Worm (Caenorhabditis elegans): ENCODE results near the gene F10C1.9.
A peak's percentile ranks its signal among the peaks of the same experiment; 100 is the strongest.

Gene F10C1.9

DNA sequence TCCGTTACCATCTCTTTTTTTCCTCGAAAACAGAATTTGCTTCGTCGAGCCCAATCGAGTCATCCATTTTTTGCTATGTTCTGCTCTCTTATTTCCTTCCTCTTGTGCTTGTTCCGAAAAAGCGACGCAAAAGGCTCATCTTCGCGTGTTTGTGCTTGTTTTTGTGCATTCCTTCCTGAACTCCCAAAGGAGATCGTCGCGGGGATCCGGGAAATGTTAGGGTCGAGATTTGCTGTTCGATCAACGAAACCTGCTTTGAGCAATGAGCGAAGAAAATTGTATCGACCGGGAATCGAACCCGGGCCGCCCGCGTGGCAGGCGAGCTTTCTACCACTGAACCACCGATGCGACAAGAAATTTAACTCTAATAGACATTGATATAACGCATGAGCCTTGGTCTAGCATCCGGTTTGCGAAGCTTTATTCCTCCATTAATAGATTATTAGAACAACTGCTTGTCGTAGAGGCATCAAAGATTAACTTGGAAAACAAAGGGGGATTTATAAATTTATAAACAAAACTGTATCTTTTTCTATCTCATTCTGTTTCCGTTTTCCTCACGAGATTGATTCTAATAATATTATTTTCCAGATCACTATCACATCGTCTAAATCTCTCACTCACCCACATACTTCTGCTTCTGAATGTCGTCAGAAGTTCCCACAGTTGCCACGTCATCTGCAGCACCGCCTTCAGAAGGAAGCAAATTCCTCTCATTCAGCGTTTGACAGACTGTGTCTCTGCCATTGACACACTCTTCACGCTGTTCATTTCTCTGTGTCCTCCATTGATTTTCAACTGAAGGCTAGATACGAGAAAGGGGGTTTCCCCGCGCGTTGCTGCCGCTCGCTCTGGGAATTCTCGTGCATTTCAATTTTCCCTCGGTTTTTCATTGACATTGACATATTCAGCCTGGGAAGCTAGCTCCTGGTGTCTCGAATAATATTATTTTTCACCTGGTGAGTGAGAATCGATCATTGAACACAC lies 37.1 kb upstream of the F10C1.9 start, which contains the start of gene K05F1.6 (continued):
- TF ChIP-seq cebp-1 (GFP tag; IDR thresholded peaks at IDR 0.05): 0 out of 2 replicates have a peak, but pooled peaks have one; percentile 53
- peak; percentile 70 for TF ChIP-seq cebp-1 (tag; optimal IDR thresholded peaks at IDR 0.05)
- no peak for TF ChIP-seq pha-4 (tag; optimal IDR thresholded peaks at IDR 0.05)
- peak; percentile 90 for TF ChIP-seq die-1 (tag; optimal IDR thresholded peaks at IDR 0.05)
- TF ChIP-seq mcd-1 (GFP tag; IDR thresholded peaks at IDR 0.05): peak; percentile 72
- peak; percentile 57 for TF ChIP-seq ceh-91 (GFP tag; IDR thresholded peaks at IDR 0.05)
- peak; percentile 81 for TF ChIP-seq nhr-80 (tag; optimal IDR thresholded peaks at IDR 0.05)
- TF ChIP-seq Y95B8A.8 (GFP tag; IDR thresholded peaks at IDR 0.05): peak; percentile 70
- 0 out of 2 replicates have a peak, but pooled peaks have one; percentile 12 for TF ChIP-seq lir-1 (GFP tag; conservative IDR thresholded peaks at IDR 0.05)
- TF ChIP-seq ZK185.1 (tag; optimal IDR thresholded peaks at IDR 0.05; ENCODE audit: poor library complexity, severe bottlenecking): peak; percentile 60
- TF ChIP-seq madf-8 (GFP tag; conservative IDR thresholded peaks at IDR 0.05): 0 out of 2 replicates have a peak, but pooled peaks have one; percentile 5
- TF ChIP-seq ets-4 (GFP tag; optimal IDR thresholded peaks at IDR 0.05): peak; percentile 60
- TF ChIP-seq repo-1 (tag; optimal IDR thresholded peaks at IDR 0.05): peak; percentile 82
- no peak for TF ChIP-seq lag-1 (GFP tag; IDR thresholded peaks at IDR 0.05)
- peak; percentile 88 for TF ChIP-seq nfyb-1 (GFP tag; IDR thresholded peaks at IDR 0.05)
- TF ChIP-seq ama-1 (optimal IDR thresholded peaks at IDR 0.05): no peak
- TF ChIP-seq ama-1 (GFP tag; optimal IDR thresholded peaks at IDR 0.05): peak; percentile 36 to 67
- peak; percentile 66 for TF ChIP-seq dpff-1 (tag; optimal IDR thresholded peaks at IDR 0.05)
- peak; percentile 90 for TF ChIP-seq F52B5.7 (tag; optimal IDR thresholded peaks at IDR 0.05)
- 0 out of 2 replicates have a peak, but pooled peaks have one; percentile 27 for TF ChIP-seq cebp-2 (GFP tag; IDR thresholded peaks at IDR 0.05)
- no peak for TF ChIP-seq F22D6.2 (tag; optimal IDR thresholded peaks at IDR 0.05)
- TF ChIP-seq mxl-1 (tag; optimal IDR thresholded peaks at IDR 0.05): peak; percentile 76
- peak; percentile 30 for TF ChIP-seq F57A8.1 (GFP tag; optimal IDR thresholded peaks at IDR 0.05)
- TF ChIP-seq ztf-6 (GFP tag; IDR thresholded peaks at IDR 0.05): 0 out of 2 replicates have a peak, but pooled peaks have one; percentile 43
- TF ChIP-seq hlh-12 (tag; optimal IDR thresholded peaks at IDR 0.05): peak; percentile 32
- TF ChIP-seq ceh-79 (tag; optimal IDR thresholded peaks at IDR 0.05): peak; percentile 83
- TF ChIP-seq let-607 (tag; optimal IDR thresholded peaks at IDR 0.05): peak; percentile 40 to 65
- TF ChIP-seq K12H6.12 (tag; optimal IDR thresholded peaks at IDR 0.05): peak; percentile 69
- peak; percentile 70 for TF ChIP-seq madf-10 (tag; optimal IDR thresholded peaks at IDR 0.05)
- TF ChIP-seq nhr-179 (tag; optimal IDR thresholded peaks at IDR 0.05): peak; percentile 33
- peak; percentile 95 for TF ChIP-seq aptf-3 (GFP tag; IDR thresholded peaks at IDR 0.05)
- TF ChIP-seq akir-1 (GFP tag; optimal IDR thresholded peaks at IDR 0.05): no peak
- peak; percentile 84 for TF ChIP-seq snpc-3.4 (tag; optimal IDR thresholded peaks at IDR 0.05)
- peak; percentile 86 for TF ChIP-seq ztf-28 (GFP tag; IDR thresholded peaks at IDR 0.05)
- TF ChIP-seq ztf-25 (GFP tag; IDR thresholded peaks at IDR 0.05): peak; percentile 88; the same call in 1 of the 2 replicates
- TF ChIP-seq athp-1 (tag; optimal IDR thresholded peaks at IDR 0.05): peak; percentile 77
- peak; percentile 23 for TF ChIP-seq tlf-1 (GFP tag; optimal IDR thresholded peaks at IDR 0.05)
- TF ChIP-seq lin-26 (GFP tag; IDR thresholded peaks at IDR 0.05): peak; percentile 95
- no peak for TF ChIP-seq ztf-3 (GFP tag; optimal IDR thresholded peaks at IDR 0.05)
- TF ChIP-seq unc-130 (GFP tag; optimal IDR thresholded peaks at IDR 0.05): peak; percentile 50
- peak; percentile 90 for TF ChIP-seq rpc-1 (optimal IDR thresholded peaks at IDR 0.05)
- peak; percentile 89 for TF ChIP-seq rpc-1 (tag; optimal IDR thresholded peaks at IDR 0.05)
- no peak; the same call in 1 of the 2 replicates for TF ChIP-seq zfh-2 (GFP tag; conservative IDR thresholded peaks at IDR 0.05)
- no peak for TF ChIP-seq sea-2 (GFP tag; IDR thresholded peaks at IDR 0.05)
- TF ChIP-seq F10E7.11 (tag; optimal IDR thresholded peaks at IDR 0.05): peak; percentile 75
- peak; percentile 77 for TF ChIP-seq F49E8.2 (tag; optimal IDR thresholded peaks at IDR 0.05; ENCODE audit: insufficient read depth)
- no peak for TF ChIP-seq K11D2.4 (GFP tag; IDR thresholded peaks at IDR 0.05)
